Worm (Caenorhabditis elegans): ENCODE data around the gene F54A3.5.

The F54A3.5 gene

ce11 chrII:2197555-2198288, 27.8 kb downstream of the F54A3.5 start, which contains the start of gene C33C12.1:
C33C12.1 (plus strand) TSS chrII:2198238.
- TF ChIP-seq nhr-11 (tag; optimal IDR thresholded peaks at IDR 0.05) (no peak), nhr-12 (tag; optimal IDR thresholded peaks at IDR 0.05) (no peak), fkh-2 (tag; optimal IDR thresholded peaks at IDR 0.05) (no peak), nhr-28 (tag; optimal IDR thresholded peaks at IDR 0.05) (no peak), nfya-1 (tag; optimal IDR thresholded peaks at IDR 0.05; ENCODE audit: insufficient read depth) (peak; percentile 12), nhr-67 (tag; optimal IDR thresholded peaks at IDR 0.05) (no peak), hmg-11 (tag; optimal IDR thresholded peaks at IDR 0.05) (peak; percentile 18), lin-39 (tag; optimal IDR thresholded peaks at IDR 0.05) (peak; percentile 34), elt-3 (tag; optimal IDR thresholded peaks at IDR 0.05) (no peak), ZK546.5 (tag; optimal IDR thresholded peaks at IDR 0.05) (no peak), egl-27 (tag; optimal IDR thresholded peaks at IDR 0.05) (no peak), lin-15B (tag; optimal IDR thresholded peaks at IDR 0.05) (no peak), R02D3.7 (tag; optimal IDR thresholded peaks at IDR 0.05) (no peak), fkh-10 (GFP tag; optimal IDR thresholded peaks at IDR 0.05) (peak; percentile 13), pqm-1 (tag; optimal IDR thresholded peaks at IDR 0.05) (no peak), pha-4 (tag; optimal IDR thresholded peaks at IDR 0.05) (no peak), fos-1 (tag; optimal IDR thresholded peaks at IDR 0.05) (no peak), egl-5 (tag; optimal IDR thresholded peaks at IDR 0.05) (no peak), nhr-237 (tag; optimal IDR thresholded peaks at IDR 0.05) (no peak), daf-12 (tag; optimal IDR thresholded peaks at IDR 0.05) (no peak), nhr-43 (tag; optimal IDR thresholded peaks at IDR 0.05; ENCODE audit: poor library complexity, severe bottlenecking) (no peak), unc-62 (GFP tag; optimal IDR thresholded peaks at IDR 0.05) (no peak), elt-1 (tag; optimal IDR thresholded peaks at IDR 0.05) (no peak), lsy-12 (tag; optimal IDR thresholded peaks at IDR 0.05) (no peak), snpc-4 (tag; optimal IDR thresholded peaks at IDR 0.05) (no peak), ztf-11 (tag; optimal IDR thresholded peaks at IDR 0.05) (no peak), mdl-1 (tag; optimal IDR thresholded peaks at IDR 0.05) (no peak), ceh-9 (tag; optimal IDR thresholded peaks at IDR 0.05) (no peak), skn-1 (tag; optimal IDR thresholded peaks at IDR 0.05) (no peak), ceh-16 (tag; optimal IDR thresholded peaks at IDR 0.05) (no peak), mml-1 (tag; optimal IDR thresholded peaks at IDR 0.05) (no peak), ama-1 (optimal IDR thresholded peaks at IDR 0.05) (no peak), jun-1 (tag; optimal IDR thresholded peaks at IDR 0.05) (no peak), ceh-28 (tag; optimal IDR thresholded peaks at IDR 0.05) (no peak)

ce11 chrII:2196742-2197141, 28.8 kb downstream of the F54A3.5 start:
- TF ChIP-seq tbx-2 (tag; optimal IDR thresholded peaks at IDR 0.05) (no peak), pha-4 (tag; optimal IDR thresholded peaks at IDR 0.05) (peak; percentile 16), nhr-67 (tag; optimal IDR thresholded peaks at IDR 0.05) (no peak), elt-1 (tag; optimal IDR thresholded peaks at IDR 0.05) (no peak), nfya-1 (tag; optimal IDR thresholded peaks at IDR 0.05; ENCODE audit: insufficient read depth) (no peak), nhr-12 (tag; optimal IDR thresholded peaks at IDR 0.05) (no peak), nhr-77 (tag; optimal IDR thresholded peaks at IDR 0.05) (no peak), egl-27 (tag; optimal IDR thresholded peaks at IDR 0.05) (no peak)

- TF ChIP-seq elt-2 (tag; optimal IDR thresholded peaks at IDR 0.05) (peak; percentile 35), unc-62 (GFP tag; optimal IDR thresholded peaks at IDR 0.05) (no peak), pha-4 (tag; optimal IDR thresholded peaks at IDR 0.05) (peak; percentile 95), lin-39 (tag; optimal IDR thresholded peaks at IDR 0.05) (peak; percentile 18), snpc-4 (tag; optimal IDR thresholded peaks at IDR 0.05) (peak; percentile 40), jun-1 (tag; optimal IDR thresholded peaks at IDR 0.05) (peak; percentile 36), nfya-1 (tag; optimal IDR thresholded peaks at IDR 0.05; ENCODE audit: insufficient read depth) (peak; percentile 67), fkh-2 (tag; optimal IDR thresholded peaks at IDR 0.05) (no peak), hmg-11 (tag; optimal IDR thresholded peaks at IDR 0.05) (peak; percentile 58), fkh-10 (GFP tag; optimal IDR thresholded peaks at IDR 0.05) (peak; percentile 34), ztf-11 (tag; optimal IDR thresholded peaks at IDR 0.05) (no peak), tbx-2 (tag; optimal IDR thresholded peaks at IDR 0.05) (no peak), pqm-1 (tag; optimal IDR thresholded peaks at IDR 0.05) (peak; percentile 15), lin-15B (tag; optimal IDR thresholded peaks at IDR 0.05) (peak; percentile 25), nhr-237 (tag; optimal IDR thresholded peaks at IDR 0.05) (no peak), nhr-43 (tag; optimal IDR thresholded peaks at IDR 0.05; ENCODE audit: poor library complexity, severe bottlenecking) (no peak)
Observed at ce11 chrII:2195541-2195940, 30.0 kb downstream of the F54A3.5 start.

All from whole organism, L3 larva.